Worm (Caenorhabditis elegans): ENCODE data around the gene ZK180.8.

ZK180.8 gene

ce11 chrIV:4536247-4536646, 24.7 kb upstream of the ZK180.8 start, which contains the start of gene ZK185.2:
Gene ZK185.2 (plus strand): TSS chrIV:4536547.
- TF ChIP-seq cog-1 (tag; optimal IDR thresholded peaks at IDR 0.05) = no peak
- TF ChIP-seq ztf-23 (GFP tag; IDR thresholded peaks at IDR 0.05) = no peak
- no peak for TF ChIP-seq ztf-29 (GFP tag; IDR thresholded peaks at IDR 0.05)
- TF ChIP-seq flt-1 (GFP tag; IDR thresholded peaks at IDR 0.05) = no peak
- TF ChIP-seq med-1 (GFP tag; optimal IDR thresholded peaks at IDR 0.05; ENCODE audit: insufficient read depth) = no peak
- TF ChIP-seq ref-1 (GFP tag; conservative IDR thresholded peaks at IDR 0.05) = no peak
- no peak for TF ChIP-seq klf-2 (GFP tag; conservative IDR thresholded peaks at IDR 0.05)
- TF ChIP-seq tab-1 (GFP tag; IDR thresholded peaks at IDR 0.05) = no peak
- no peak for TF ChIP-seq T22C8.4 (GFP tag; IDR thresholded peaks at IDR 0.05)

- TF ChIP-seq cog-1 (tag; optimal IDR thresholded peaks at IDR 0.05) = no peak
- no peak for TF ChIP-seq T22C8.4 (GFP tag; IDR thresholded peaks at IDR 0.05)
- TF ChIP-seq flt-1 (GFP tag; IDR thresholded peaks at IDR 0.05) = no peak
Measured at ce11 chrIV:4533025-4533424, 21.5 kb upstream of the ZK180.8 start, which contains the start of gene ZK185.4. Gene ZK185.4 (minus strand): TSS chrIV:4533125.

ce11 chrIV:4530170-4530569, 18.6 kb upstream of the ZK180.8 start, which contains the start of gene ZK185.3:
Gene ZK185.3 (minus strand): TSS chrIV:4530432.
- TF ChIP-seq med-1 (GFP tag; optimal IDR thresholded peaks at IDR 0.05; ENCODE audit: insufficient read depth) = no peak
- no peak for TF ChIP-seq tab-1 (GFP tag; IDR thresholded peaks at IDR 0.05)
- TF ChIP-seq ref-1 (GFP tag; conservative IDR thresholded peaks at IDR 0.05) = no peak
- no peak for TF ChIP-seq ztf-29 (GFP tag; IDR thresholded peaks at IDR 0.05)
- TF ChIP-seq cog-1 (tag; optimal IDR thresholded peaks at IDR 0.05) = no peak
- TF ChIP-seq ztf-23 (GFP tag; IDR thresholded peaks at IDR 0.05) = no peak
- no peak for TF ChIP-seq T22C8.4 (GFP tag; IDR thresholded peaks at IDR 0.05)
- no peak for TF ChIP-seq flt-1 (GFP tag; IDR thresholded peaks at IDR 0.05)
- no peak for TF ChIP-seq klf-2 (GFP tag; conservative IDR thresholded peaks at IDR 0.05)

- no peak for TF ChIP-seq ztf-29 (GFP tag; IDR thresholded peaks at IDR 0.05)
- no peak for TF ChIP-seq flt-1 (GFP tag; IDR thresholded peaks at IDR 0.05)
Measured at ce11 chrIV:4526724-4527123, 15.2 kb upstream of the ZK180.8 start.

- TF ChIP-seq med-1 (GFP tag; optimal IDR thresholded peaks at IDR 0.05; ENCODE audit: insufficient read depth) = no peak
- no peak for TF ChIP-seq flt-1 (GFP tag; IDR thresholded peaks at IDR 0.05)
- no peak for TF ChIP-seq cog-1 (tag; optimal IDR thresholded peaks at IDR 0.05)
- TF ChIP-seq ztf-23 (GFP tag; IDR thresholded peaks at IDR 0.05) = no peak
- TF ChIP-seq T22C8.4 (GFP tag; IDR thresholded peaks at IDR 0.05) = no peak
- no peak for TF ChIP-seq ztf-29 (GFP tag; IDR thresholded peaks at IDR 0.05)
- no peak for TF ChIP-seq tab-1 (GFP tag; IDR thresholded peaks at IDR 0.05)
- no peak for TF ChIP-seq ref-1 (GFP tag; conservative IDR thresholded peaks at IDR 0.05)
- TF ChIP-seq klf-2 (GFP tag; conservative IDR thresholded peaks at IDR 0.05) = no peak
Measured at ce11 chrIV:4526028-4526427, 14.5 kb upstream of the ZK180.8 start.

ce11 chrIV:4524943-4525342, 13.4 kb upstream of the ZK180.8 start, which contains the start of gene ZK180.6:
Gene ZK180.6 (minus strand): TSS chrIV:4525043.
- no peak for TF ChIP-seq ref-1 (GFP tag; conservative IDR thresholded peaks at IDR 0.05)
- TF ChIP-seq T22C8.4 (GFP tag; IDR thresholded peaks at IDR 0.05) = no peak
- no peak for TF ChIP-seq med-1 (GFP tag; optimal IDR thresholded peaks at IDR 0.05; ENCODE audit: insufficient read depth)
- no peak for TF ChIP-seq flt-1 (GFP tag; IDR thresholded peaks at IDR 0.05)
- TF ChIP-seq klf-2 (GFP tag; conservative IDR thresholded peaks at IDR 0.05) = no peak
- no peak for TF ChIP-seq ztf-29 (GFP tag; IDR thresholded peaks at IDR 0.05)
- no peak for TF ChIP-seq cog-1 (tag; optimal IDR thresholded peaks at IDR 0.05)
- TF ChIP-seq ztf-23 (GFP tag; IDR thresholded peaks at IDR 0.05) = no peak
- no peak for TF ChIP-seq tab-1 (GFP tag; IDR thresholded peaks at IDR 0.05)

ce11 chrIV:4523461-4523860, 11.9 kb upstream of the ZK180.8 start:
- TF ChIP-seq cog-1 (tag; optimal IDR thresholded peaks at IDR 0.05) (no peak), ref-1 (GFP tag; conservative IDR thresholded peaks at IDR 0.05) (no peak), ztf-29 (GFP tag; IDR thresholded peaks at IDR 0.05) (no peak), flt-1 (GFP tag; IDR thresholded peaks at IDR 0.05) (no peak), med-1 (GFP tag; optimal IDR thresholded peaks at IDR 0.05; ENCODE audit: insufficient read depth) (no peak), ztf-23 (GFP tag; IDR thresholded peaks at IDR 0.05) (no peak), tab-1 (GFP tag; IDR thresholded peaks at IDR 0.05) (no peak), T22C8.4 (GFP tag; IDR thresholded peaks at IDR 0.05) (no peak), klf-2 (GFP tag; conservative IDR thresholded peaks at IDR 0.05) (no peak)

- TF ChIP-seq ztf-29 (GFP tag; IDR thresholded peaks at IDR 0.05) (no peak), tab-1 (GFP tag; IDR thresholded peaks at IDR 0.05) (no peak), flt-1 (GFP tag; IDR thresholded peaks at IDR 0.05) (no peak), ref-1 (GFP tag; conservative IDR thresholded peaks at IDR 0.05) (no peak), ztf-23 (GFP tag; IDR thresholded peaks at IDR 0.05) (no peak), klf-2 (GFP tag; conservative IDR thresholded peaks at IDR 0.05) (no peak), T22C8.4 (GFP tag; IDR thresholded peaks at IDR 0.05) (no peak), med-1 (GFP tag; optimal IDR thresholded peaks at IDR 0.05; ENCODE audit: insufficient read depth) (no peak)
Measured at ce11 chrIV:4519714-4520113, 8.2 kb upstream of the ZK180.8 start.

- TF ChIP-seq ztf-29 (GFP tag; IDR thresholded peaks at IDR 0.05) = no peak
- no peak for TF ChIP-seq tab-1 (GFP tag; IDR thresholded peaks at IDR 0.05)
Measured at ce11 chrIV:4518111-4518510, 6.6 kb upstream of the ZK180.8 start.

- no peak for TF ChIP-seq flt-1 (GFP tag; IDR thresholded peaks at IDR 0.05)
- TF ChIP-seq med-1 (GFP tag; optimal IDR thresholded peaks at IDR 0.05; ENCODE audit: insufficient read depth) = no peak
- TF ChIP-seq T22C8.4 (GFP tag; IDR thresholded peaks at IDR 0.05) = no peak
Measured at ce11 chrIV:4517066-4517465, 5.5 kb upstream of the ZK180.8 start, which contains the start of gene ZK180.5. Gene ZK180.5 (minus strand): TSS chrIV:4517166.

- TF ChIP-seq tab-1 (GFP tag; IDR thresholded peaks at IDR 0.05) (no peak), cog-1 (tag; optimal IDR thresholded peaks at IDR 0.05) (no peak), ztf-23 (GFP tag; IDR thresholded peaks at IDR 0.05) (no peak), klf-2 (GFP tag; conservative IDR thresholded peaks at IDR 0.05) (no peak), flt-1 (GFP tag; IDR thresholded peaks at IDR 0.05) (no peak), med-1 (GFP tag; optimal IDR thresholded peaks at IDR 0.05; ENCODE audit: insufficient read depth) (no peak), T22C8.4 (GFP tag; IDR thresholded peaks at IDR 0.05) (no peak), ztf-29 (GFP tag; IDR thresholded peaks at IDR 0.05) (no peak), ref-1 (GFP tag; conservative IDR thresholded peaks at IDR 0.05) (no peak)
Measured at ce11 chrIV:4516478-4516877, 5.0 kb upstream of the ZK180.8 start.
